Worm (Caenorhabditis elegans) whole organism, L4 larva: Measurements from ENCODE around the gene T04B2.3.

ENCODE experiments used
- F26F4.8 ChIP-seq: fragments of 200-800 bp; sonication (Bioruptor generic); conservative IDR thresholded peaks from 2 replicates; pipeline ENCODE4 v1.3.6; 2022; ENCODE audit warnings: missing genetic modification characterization, missing compliant biosample characterization
- F37D6.2 ChIP-seq: sonication (generic microtip); optimal IDR thresholded peaks from 2 replicates; lab custom pipeline; 2016; ENCODE audit warnings: mild to moderate bottlenecking, missing genetic modification characterization, missing compliant biosample characterization
- F44E2.7 ChIP-seq: fragments of 200-800 bp; sonication (Bioruptor generic); IDR thresholded peaks from 2 replicates; pipeline ENCODE4 v2.1.2; 2022; ENCODE audit warnings: missing genetic modification characterization, missing compliant biosample characterization
- F49E8.2 ChIP-seq: sonication (generic microtip); optimal IDR thresholded peaks from 2 replicates; lab custom pipeline; 2016; ENCODE audit warnings: missing compliant biosample characterization, mild to moderate bottlenecking, missing genetic modification characterization, borderline replicate concordance
- R02D3.7 ChIP-seq: fragments of 150-350 bp; sonication (generic microtip); optimal IDR thresholded peaks from 3 replicates; lab custom pipeline; 2014; ENCODE audit warnings: missing biosample characterization, missing genetic modification characterization
- T20F7.1 ChIP-seq: fragments of 200-800 bp; sonication (Bioruptor generic); optimal IDR thresholded peaks from 2 replicates; lab custom pipeline; 2018; ENCODE audit warnings: mild to moderate bottlenecking, missing genetic modification characterization, missing compliant biosample characterization
- T26A8.4 ChIP-seq: fragments of 200-800 bp; sonication (Bioruptor generic); IDR thresholded peaks from 2 replicates; pipeline ENCODE4 v1.3.6; 2022; ENCODE audit warnings: missing genetic modification characterization, missing compliant biosample characterization
- Y75B8A.6 ChIP-seq: fragments of 200-800 bp; sonication (Bioruptor generic); IDR thresholded peaks from 2 replicates; pipeline ENCODE4 v1.3.6; 2022; ENCODE audit warnings: missing genetic modification reagents, missing genetic modification characterization, missing compliant biosample characterization
- ZK337.2 ChIP-seq: fragments of 200-800 bp; sonication (Bioruptor generic); IDR thresholded peaks from 2 replicates; pipeline ENCODE4 v1.3.6; 2022; ENCODE audit warnings: missing genetic modification reagents, missing genetic modification characterization, missing compliant biosample characterization
- aly-2 ChIP-seq: sonication (generic microtip); optimal IDR thresholded peaks from 2 replicates; lab custom pipeline; 2018; ENCODE audit warnings: missing biosample characterization, missing genetic modification characterization
- ama-1 ChIP-seq: fragments of 150-350 bp; optimal IDR thresholded peaks from 2 replicates; lab custom pipeline; 2014; ENCODE audit warnings: inconsistent platforms, mixed read lengths
- ceh-32 ChIP-seq: sonication (generic microtip); optimal IDR thresholded peaks from 2 replicates; lab custom pipeline; 2016; ENCODE audit warnings: mild to moderate bottlenecking, missing genetic modification characterization, missing compliant biosample characterization; ENCODE audit not compliant: poor library complexity
- ceh-62 ChIP-seq: sonication (generic microtip); optimal IDR thresholded peaks from 2 replicates; lab custom pipeline; 2017; ENCODE audit warnings: missing biosample characterization, missing genetic modification characterization
- ceh-82 ChIP-seq: sonication (generic microtip); optimal IDR thresholded peaks from 2 replicates; lab custom pipeline; 2017; ENCODE audit warnings: missing biosample characterization, missing genetic modification characterization
- daf-12 ChIP-seq: fragments of 150-350 bp; optimal IDR thresholded peaks from 2 replicates; lab custom pipeline; 2014; ENCODE audit warnings: missing biosample characterization, missing genetic modification reagents, missing genetic modification characterization
- daf-19 ChIP-seq: fragments of 200-800 bp; sonication (Bioruptor generic); conservative IDR thresholded peaks from 2 replicates; pipeline ENCODE4 v1.3.6; 2022; ENCODE audit warnings: missing genetic modification characterization, missing compliant biosample characterization
- daf-8 ChIP-seq: fragments of 200-800 bp; sonication (Bioruptor generic); IDR thresholded peaks from 2 replicates; pipeline ENCODE4 v1.3.6; 2022; ENCODE audit warnings: missing genetic modification characterization, missing compliant biosample characterization
- dmd-6 ChIP-seq: fragments of 200-800 bp; sonication (Bioruptor generic); IDR thresholded peaks from 2 replicates; pipeline ENCODE4 v1.3.6; 2022; ENCODE audit warnings: missing genetic modification reagents, missing genetic modification characterization, missing compliant biosample characterization
- dmd-8 ChIP-seq: fragments of 200-800 bp; sonication (Bioruptor generic); IDR thresholded peaks from 2 replicates; pipeline ENCODE4 v1.3.6; 2022; ENCODE audit warnings: missing genetic modification characterization, missing compliant biosample characterization
- dmd-9 ChIP-seq: fragments of 200-800 bp; sonication (Bioruptor generic); IDR thresholded peaks from 2 replicates; pipeline ENCODE4 v1.3.6; 2022; ENCODE audit warnings: missing genetic modification reagents, missing genetic modification characterization, missing compliant biosample characterization
- duxl-1 ChIP-seq: sonication (generic microtip); optimal IDR thresholded peaks from 2 replicates; lab custom pipeline; 2016; ENCODE audit warnings: mild to moderate bottlenecking, missing genetic modification characterization, moderate library complexity, missing compliant biosample characterization; ENCODE audit not compliant: poor library complexity
- dve-1 ChIP-seq: sonication (generic microtip); optimal IDR thresholded peaks from 2 replicates; lab custom pipeline; 2017; ENCODE audit warnings: antibody characterized with exemption, mild to moderate bottlenecking, missing genetic modification characterization, missing compliant biosample characterization; ENCODE audit not compliant: insufficient read depth
- egl-43 ChIP-seq: fragments of 200-800 bp; sonication (Bioruptor generic); IDR thresholded peaks from 2 replicates; pipeline ENCODE4 v1.3.6; 2022; ENCODE audit warnings: missing genetic modification reagents, missing genetic modification characterization, missing compliant biosample characterization
- fkh-10 ChIP-seq: fragments of 150-350 bp; optimal IDR thresholded peaks from 2 replicates; lab custom pipeline; 2014; ENCODE audit warnings: missing biosample characterization, missing genetic modification reagents, missing genetic modification characterization
- gei-8 ChIP-seq: fragments of 200-800 bp; sonication (Bioruptor generic); optimal IDR thresholded peaks from 2 replicates; lab custom pipeline; 2018; ENCODE audit warnings: mild to moderate bottlenecking, missing genetic modification characterization, missing compliant biosample characterization
- hif-1 ChIP-seq, 2 experiments: sonication (generic microtip); optimal IDR thresholded peaks; 2 replicates each; lab custom pipeline; 2016 to 2017; ENCODE audit warnings: missing compliant biosample characterization in 2 of 2, missing genetic modification characterization in 2 of 2, missing genetic modification reagents in 2 of 2, missing genotype in 2 of 2, mild to moderate bottlenecking in 1 of 2
- hlh-30 ChIP-seq: sonication (generic microtip); optimal IDR thresholded peaks from 2 replicates; lab custom pipeline; 2017; ENCODE audit warnings: antibody characterized with exemption, mild to moderate bottlenecking, missing genetic modification characterization, missing compliant biosample characterization; ENCODE audit not compliant: insufficient read depth
- hmg-1.1 ChIP-seq: fragments of 200-800 bp; sonication (Bioruptor generic); IDR thresholded peaks from 2 replicates; pipeline ENCODE4 v1.3.6; 2022; ENCODE audit warnings: missing genetic modification reagents, missing genetic modification characterization, missing compliant biosample characterization
- jun-1 ChIP-seq: fragments of 150-350 bp; optimal IDR thresholded peaks from 2 replicates; lab custom pipeline; 2014; ENCODE audit warnings: missing biosample characterization, missing genetic modification reagents, missing genetic modification characterization
- mdl-1 ChIP-seq, 2 experiments: fragments of 150-350 bp in 1 of 2; sonication (generic microtip) in 1 of 2; optimal IDR thresholded peaks; 2 replicates each; lab custom pipeline; 2014 to 2017; ENCODE audit warnings: missing biosample characterization in 2 of 2, missing genetic modification characterization in 2 of 2
- mes-2 ChIP-seq: sonication (generic microtip); optimal IDR thresholded peaks from 2 replicates; lab custom pipeline; 2016; ENCODE audit warnings: missing genotype, mild to moderate bottlenecking, missing genetic modification characterization, missing compliant biosample characterization; ENCODE audit not compliant: poor library complexity, severe bottlenecking
- mxl-2 ChIP-seq: fragments of 200-800 bp; sonication (Bioruptor generic); conservative IDR thresholded peaks from 2 replicates; pipeline ENCODE4 v1.3.6; 2022; ENCODE audit warnings: missing genetic modification reagents, missing genetic modification characterization, missing compliant biosample characterization
- mxl-3 ChIP-seq: fragments of 200-800 bp; sonication (Bioruptor generic); optimal IDR thresholded peaks from 2 replicates; lab custom pipeline; 2018; ENCODE audit warnings: mild to moderate bottlenecking, missing genetic modification characterization, missing compliant biosample characterization
- nhr-10 ChIP-seq: fragments of 150-350 bp; optimal IDR thresholded peaks from 2 replicates; lab custom pipeline; 2014; ENCODE audit warnings: missing biosample characterization, missing genetic modification characterization
- nhr-102 ChIP-seq: sonication (generic microtip); optimal IDR thresholded peaks from 2 replicates; lab custom pipeline; 2016; ENCODE audit warnings: mild to moderate bottlenecking, missing genetic modification characterization, moderate library complexity, missing compliant biosample characterization
- nhr-111 ChIP-seq: fragments of 200-800 bp; sonication (Bioruptor generic); optimal IDR thresholded peaks from 2 replicates; lab custom pipeline; 2018; ENCODE audit warnings: mild to moderate bottlenecking, missing genetic modification characterization, missing compliant biosample characterization
- nhr-25 ChIP-seq: sonication (generic microtip); optimal IDR thresholded peaks from 2 replicates; lab custom pipeline; 2017; ENCODE audit warnings: missing genetic modification characterization, mild to moderate bottlenecking, missing compliant biosample characterization, antibody characterized with exemption, moderate library complexity, borderline replicate concordance; ENCODE audit not compliant: insufficient read depth
- nhr-28 ChIP-seq: fragments of 150-350 bp; optimal IDR thresholded peaks from 2 replicates; lab custom pipeline; 2014; ENCODE audit warnings: missing biosample characterization, missing genetic modification characterization
- nhr-42 ChIP-seq: fragments of 200-800 bp; sonication (Bioruptor generic); IDR thresholded peaks from 2 replicates; pipeline ENCODE4 v1.3.6; 2022; ENCODE audit warnings: missing genetic modification characterization, missing compliant biosample characterization
- nhr-48 ChIP-seq: sonication (generic microtip); optimal IDR thresholded peaks from 2 replicates; lab custom pipeline; 2016; ENCODE audit warnings: mild to moderate bottlenecking, missing genetic modification characterization, missing compliant biosample characterization
- pha-4 ChIP-seq, 2 experiments: fragments of 150-350 bp in 1 of 2; fragments of 200-800 bp in 1 of 2; sonication (Bioruptor generic) in 1 of 2; IDR thresholded peaks in 1 of 2; optimal IDR thresholded peaks in 1 of 2; 2 replicates each; pipeline versions ENCODE4 v1.3.6 to Lab custom; 2014 to 2022; ENCODE audit warnings: missing genetic modification characterization in 2 of 2, missing genetic modification reagents in 2 of 2, missing biosample characterization in 1 of 2, missing compliant biosample characterization in 1 of 2
- saeg-2 ChIP-seq: fragments of 200-800 bp; sonication (Bioruptor generic); IDR thresholded peaks from 2 replicates; pipeline ENCODE4 v1.3.6; 2022; ENCODE audit warnings: missing genetic modification reagents, missing genetic modification characterization, missing compliant biosample characterization
- sdz-12 ChIP-seq: fragments of 200-800 bp; sonication (Bioruptor generic); optimal IDR thresholded peaks from 2 replicates; lab custom pipeline; 2018; ENCODE audit warnings: mild to moderate bottlenecking, missing genetic modification characterization, missing compliant biosample characterization
- snpc-4 ChIP-seq: fragments of 150-350 bp; optimal IDR thresholded peaks from 2 replicates; lab custom pipeline; 2014; ENCODE audit warnings: missing biosample characterization, missing genetic modification characterization
- tag-97 ChIP-seq: fragments of 200-800 bp; sonication (Bioruptor generic); IDR thresholded peaks from 2 replicates; pipeline ENCODE4 v1.3.6; 2022; ENCODE audit warnings: missing genetic modification characterization, missing compliant biosample characterization
- unc-62 ChIP-seq, 3 experiments: fragments of 150-350 bp in 1 of 3; sonication (generic microtip); optimal IDR thresholded peaks in 2 of 3; peaks in 1 of 3; 1 replicate in 1 of 3; 2 replicates in 2 of 3; lab custom pipeline; 2014 to 2017; ENCODE audit warnings: missing biosample characterization in 3 of 3, missing genetic modification characterization in 3 of 3, missing genetic modification reagents in 3 of 3, missing genotype in 1 of 3
- vab-7 ChIP-seq: fragments of 200-800 bp; sonication (Bioruptor generic); IDR thresholded peaks from 2 replicates; pipeline ENCODE4 v1.3.6; 2022; ENCODE audit warnings: missing genetic modification reagents, missing genetic modification characterization, missing compliant biosample characterization
- zag-1 ChIP-seq: fragments of 150-350 bp; optimal IDR thresholded peaks from 2 replicates; lab custom pipeline; 2014; ENCODE audit warnings: missing biosample characterization, missing genetic modification characterization
- ztf-11 ChIP-seq: fragments of 150-350 bp; optimal IDR thresholded peaks from 2 replicates; lab custom pipeline; 2014; ENCODE audit warnings: missing biosample characterization, missing genetic modification characterization
- ztf-7 ChIP-seq: fragments of 150-350 bp; optimal IDR thresholded peaks from 2 replicates; lab custom pipeline; 2014; ENCODE audit warnings: missing biosample characterization, missing genetic modification characterization

T04B2.3 gene

ce11 chrIV:10007758-10008157 is 39.5 kb upstream of the T04B2.3 start:
- TF ChIP-seq dmd-8 (GFP tag; lab: Robert Waterston, UW): no peak
- no peak for TF ChIP-seq vab-7 (GFP tag; lab: Robert Waterston, UW)
- TF ChIP-seq ceh-32 (tag; lab: Kevin White, UChicago): no peak
- TF ChIP-seq unc-62 (GFP tag; optimal IDR thresholded peaks at IDR 0.05 in 1 of 2; lab: Kevin White, UChicago): no peak
- TF ChIP-seq unc-62 (tag; optimal IDR thresholded peaks at IDR 0.05; lab: Kevin White, UChicago): no peak
- no peak for TF ChIP-seq T20F7.1 (GFP tag; lab: Kevin White, UChicago)
- TF ChIP-seq Y75B8A.6 (GFP tag; lab: Robert Waterston, UW): no peak
- peak; percentile 46 for TF ChIP-seq dve-1
- no peak for TF ChIP-seq nhr-48 (tag; lab: Kevin White, UChicago)
- TF ChIP-seq sdz-12 (GFP tag; lab: Kevin White, UChicago): no peak
- peak; percentile 74 for TF ChIP-seq nhr-28 (tag; lab: Kevin White, UChicago)
- TF ChIP-seq ama-1 (lab: Kevin White, UChicago): no peak
- TF ChIP-seq mes-2 (tag; lab: Kevin White, UChicago): peak; percentile 30
- TF ChIP-seq saeg-2 (GFP tag; lab: Robert Waterston, UW): no peak
- TF ChIP-seq F26F4.8 (GFP tag; lab: Robert Waterston, UW): no peak
- no peak for TF ChIP-seq nhr-102 (tag; lab: Kevin White, UChicago)
- TF ChIP-seq dmd-6 (GFP tag; lab: Robert Waterston, UW): no peak
- TF ChIP-seq hif-1 (tag; optimal IDR thresholded peaks at IDR 0.05; lab: Kevin White, UChicago): no peak
- peak; percentile 54 for TF ChIP-seq mxl-3 (GFP tag; lab: Kevin White, UChicago)
- no peak for TF ChIP-seq mxl-2 (GFP tag; lab: Robert Waterston, UW)
- TF ChIP-seq nhr-111: no peak
- peak; percentile 18 to 81 for TF ChIP-seq mdl-1 (tag; optimal IDR thresholded peaks at IDR 0.05; lab: Kevin White, UChicago)
- TF ChIP-seq duxl-1 (tag; lab: Kevin White, UChicago): no peak
- TF ChIP-seq nhr-25 (tag; lab: Kevin White, UChicago): no peak
- TF ChIP-seq pha-4 (GFP tag; IDR thresholded peaks at IDR 0.05; lab: Robert Waterston, UW): no peak
- TF ChIP-seq pha-4 (tag; optimal IDR thresholded peaks at IDR 0.05; lab: Kevin White, UChicago): peak; percentile 42
- no peak for TF ChIP-seq dmd-9 (GFP tag; lab: Robert Waterston, UW)
- no peak for TF ChIP-seq daf-8 (GFP tag; lab: Robert Waterston, UW)
- no peak for TF ChIP-seq ZK337.2
- no peak for TF ChIP-seq tag-97 (GFP tag; lab: Robert Waterston, UW)
- TF ChIP-seq snpc-4 (tag; lab: Kevin White, UChicago): no peak
- no peak for TF ChIP-seq aly-2 (tag; lab: Kevin White, UChicago)
- no peak for TF ChIP-seq daf-12 (tag; lab: Kevin White, UChicago)
- no peak for TF ChIP-seq jun-1 (tag; lab: Kevin White, UChicago)
- no peak for TF ChIP-seq F37D6.2
- no peak for TF ChIP-seq F49E8.2 (tag; lab: Kevin White, UChicago)
- no peak for TF ChIP-seq ztf-11 (tag; lab: Kevin White, UChicago)
- no peak for TF ChIP-seq ztf-7 (tag; lab: Kevin White, UChicago)
- TF ChIP-seq F44E2.7 (GFP tag; lab: Robert Waterston, UW): no peak
- no peak for TF ChIP-seq gei-8
- 0 out of 2 replicates have a peak, but pooled peaks have one; percentile 50 for TF ChIP-seq hmg-1.1 (GFP tag; lab: Robert Waterston, UW)
- TF ChIP-seq ceh-82 (tag; lab: Kevin White, UChicago): no peak
- TF ChIP-seq daf-19: no peak
- TF ChIP-seq nhr-42 (GFP tag; lab: Robert Waterston, UW): no peak
- no peak for TF ChIP-seq nhr-10 (tag; lab: Kevin White, UChicago)
- TF ChIP-seq T26A8.4 (GFP tag; lab: Robert Waterston, UW): no peak
- peak; percentile 5 for TF ChIP-seq hlh-30 (tag; lab: Kevin White, UChicago)
- TF ChIP-seq zag-1 (tag; lab: Kevin White, UChicago): no peak
- no peak for TF ChIP-seq ceh-62 (tag; lab: Kevin White, UChicago)
- no peak for TF ChIP-seq fkh-10
- TF ChIP-seq R02D3.7 (tag; lab: Kevin White, UChicago): no peak
- TF ChIP-seq egl-43 (GFP tag; lab: Robert Waterston, UW): no peak
